Worm (Caenorhabditis elegans): ENCODE results near the gene C44B12.6.

C44B12.6 gene

DNA sequence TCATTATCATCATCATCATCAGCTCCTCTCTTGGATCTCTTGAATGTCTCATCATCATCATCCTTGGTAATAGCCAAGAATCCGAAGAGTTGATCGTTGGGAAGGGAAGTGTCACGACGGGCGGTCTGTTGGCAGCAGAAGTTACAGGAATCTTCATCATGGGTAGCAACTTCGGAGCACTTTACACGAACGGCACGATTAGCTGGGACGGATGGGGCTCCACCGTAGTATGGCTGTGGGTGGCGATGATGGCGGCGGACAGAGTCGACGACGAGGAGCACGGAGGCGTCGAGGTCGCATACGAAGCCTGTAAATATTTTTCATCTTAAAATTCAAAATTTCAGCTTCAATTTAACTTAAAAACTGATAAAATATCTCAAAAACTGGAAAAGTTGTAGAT, 13.2 kb downstream of the C44B12.6 start:
- no peak for TF ChIP-seq unc-62 (GFP tag; optimal IDR thresholded peaks at IDR 0.05)

DNA sequence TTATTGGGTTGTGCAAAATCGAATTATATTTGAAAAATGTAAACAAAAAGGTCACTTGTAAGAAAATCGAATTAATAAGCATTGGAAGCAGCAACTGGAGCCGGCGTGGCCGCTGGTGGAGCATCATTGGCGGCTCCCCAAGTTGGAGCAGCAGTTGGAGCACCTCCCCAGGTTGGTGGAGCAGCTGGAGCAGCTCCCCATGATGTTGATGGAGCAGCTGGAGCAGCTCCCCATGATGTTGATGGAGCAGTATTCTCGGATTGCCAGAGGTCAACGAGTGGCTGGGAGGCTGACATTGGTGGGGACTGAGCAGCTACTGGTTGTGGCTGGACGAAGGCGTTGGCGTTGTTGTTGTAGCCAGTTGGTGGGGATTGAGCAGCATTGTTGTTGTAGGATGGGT, 15.0 kb downstream of the C44B12.6 start:
- TF ChIP-seq unc-62 (GFP tag; optimal IDR thresholded peaks at IDR 0.05) = no peak

DNA sequence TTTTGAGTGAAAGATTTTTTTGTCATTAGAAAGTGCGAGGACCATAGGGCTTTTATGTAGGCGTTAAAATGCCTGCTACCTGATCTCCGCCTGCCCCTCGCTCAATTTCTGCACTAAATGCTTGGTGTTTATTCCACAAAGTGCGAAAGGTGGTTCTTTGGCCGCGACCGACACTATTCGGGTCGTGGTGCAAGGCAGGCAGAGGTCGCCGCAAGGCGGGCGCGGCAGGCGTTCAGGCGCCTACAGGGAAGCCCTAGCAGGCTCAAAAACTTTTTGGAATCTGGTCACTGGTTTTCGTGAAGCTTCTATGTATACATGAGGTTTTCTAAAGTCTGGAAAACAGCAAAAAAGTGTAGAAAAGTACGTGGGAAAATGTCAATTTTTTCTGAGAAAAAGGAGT, 15.7 kb downstream of the C44B12.6 start:
- no peak for TF ChIP-seq unc-62 (GFP tag; optimal IDR thresholded peaks at IDR 0.05)

DNA sequence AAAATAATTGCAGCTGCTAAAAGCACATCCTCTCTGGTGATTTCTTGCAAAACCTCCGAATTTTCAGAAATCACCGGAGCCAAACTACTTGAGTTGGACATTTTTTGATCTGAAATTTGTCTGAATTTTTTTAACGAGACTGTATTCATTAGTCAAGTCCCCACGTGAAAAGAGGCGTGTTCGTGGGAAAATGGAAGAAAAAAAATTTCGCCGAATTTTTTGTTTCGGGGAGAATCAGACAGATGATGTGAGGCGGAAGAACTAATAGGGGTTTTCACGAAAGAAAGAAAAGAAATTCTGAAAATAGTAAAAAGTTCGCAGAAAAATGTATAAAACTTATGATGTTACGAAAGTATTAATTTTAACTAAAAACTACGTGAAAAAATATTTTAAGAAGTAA, 18.0 kb downstream of the C44B12.6 start, which contains the start of gene srx-13:
srx-13 (minus strand) TSS at position 101 of the 400 bp plus-strand sequence.
- no peak for TF ChIP-seq unc-62 (GFP tag; optimal IDR thresholded peaks at IDR 0.05)

DNA sequence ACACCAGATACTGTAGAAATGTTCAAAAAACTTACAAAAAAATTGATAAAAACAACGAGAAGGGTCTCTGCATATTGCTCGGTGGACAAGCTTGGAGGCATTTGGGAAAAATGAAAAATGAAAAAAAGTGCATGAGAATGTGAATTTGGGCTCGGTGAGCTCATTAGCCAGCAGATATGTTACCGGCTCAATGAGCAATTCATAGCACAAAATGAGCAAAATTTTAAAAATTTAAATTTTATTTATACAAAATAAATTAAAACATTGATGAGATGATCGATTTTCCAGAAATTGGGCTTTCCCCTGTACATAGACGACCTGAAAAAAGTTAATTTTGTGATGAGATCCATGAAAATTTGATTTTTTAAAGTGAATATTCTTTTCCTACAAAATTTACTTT, 22.9 kb downstream of the C44B12.6 start, which contains the start of gene srx-14:
srx-14 (minus strand) TSS at position 101 of the 400 bp plus-strand sequence.
- TF ChIP-seq unc-62 (GFP tag; optimal IDR thresholded peaks at IDR 0.05) = no peak

DNA sequence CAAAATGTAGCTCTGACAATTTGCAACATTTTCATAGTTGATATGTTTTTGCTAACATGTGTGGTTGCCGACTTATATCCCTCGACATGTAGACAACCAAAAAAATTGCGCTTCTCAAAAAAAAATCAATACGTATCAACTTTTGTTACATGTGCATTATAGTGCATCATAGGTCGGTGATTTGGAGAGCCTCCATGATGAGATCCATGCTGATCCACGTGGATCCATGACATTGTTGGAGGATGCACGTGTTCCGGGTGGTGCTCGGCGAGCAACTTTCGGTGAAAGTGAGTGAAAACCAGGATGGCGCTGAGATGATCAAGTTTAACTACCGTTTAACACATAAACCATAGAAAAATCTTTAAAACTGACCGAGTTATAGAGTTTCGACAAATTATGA, 25.6 kb downstream of the C44B12.6 start:
- TF ChIP-seq unc-62 (GFP tag; optimal IDR thresholded peaks at IDR 0.05) = no peak

DNA sequence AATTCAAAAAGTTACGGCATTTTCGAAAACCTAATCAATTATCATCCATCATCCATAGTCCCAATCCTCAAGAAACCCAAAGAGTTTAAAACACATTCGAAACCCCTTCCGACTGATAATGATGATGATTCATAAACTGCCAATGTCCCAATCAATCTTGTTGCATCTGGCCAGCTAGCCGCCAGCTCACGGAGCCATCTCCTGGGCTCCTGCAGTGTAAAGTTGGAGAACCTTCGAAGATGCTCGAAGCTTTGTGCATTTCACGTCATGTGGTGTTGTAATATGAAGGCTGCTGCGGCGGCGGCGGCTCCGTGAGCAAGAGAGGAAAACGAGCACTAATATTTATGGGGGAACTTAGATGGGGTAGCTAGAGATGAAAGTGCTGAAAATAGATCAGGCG, 28.5 kb downstream of the C44B12.6 start:
- TF ChIP-seq unc-62 (GFP tag; optimal IDR thresholded peaks at IDR 0.05) = no peak

DNA sequence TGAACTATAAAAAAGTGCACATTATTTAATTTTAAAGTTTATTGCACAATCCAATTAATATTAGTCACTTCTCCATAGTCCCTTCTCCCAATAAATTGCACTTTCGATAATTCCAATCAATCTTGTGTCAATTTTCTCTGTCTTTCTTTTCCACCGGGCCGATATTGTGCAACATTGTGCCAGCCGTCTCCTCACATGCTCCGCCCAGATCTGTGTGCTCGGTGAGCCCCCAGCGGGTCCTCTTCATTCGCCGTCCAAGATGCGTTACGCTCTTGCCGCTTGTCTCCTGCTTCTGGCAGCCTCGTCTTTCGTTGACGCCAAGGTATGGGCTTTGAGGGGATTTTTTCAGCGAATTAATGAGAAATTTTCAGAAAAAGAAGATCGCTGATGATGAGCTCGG, 29.4 kb downstream of the C44B12.6 start, which contains the start of gene ost-1:
ost-1 (plus strand) TSS at position 207 of the 400 bp plus-strand sequence.
- no peak for TF ChIP-seq unc-62 (GFP tag; optimal IDR thresholded peaks at IDR 0.05)

DNA sequence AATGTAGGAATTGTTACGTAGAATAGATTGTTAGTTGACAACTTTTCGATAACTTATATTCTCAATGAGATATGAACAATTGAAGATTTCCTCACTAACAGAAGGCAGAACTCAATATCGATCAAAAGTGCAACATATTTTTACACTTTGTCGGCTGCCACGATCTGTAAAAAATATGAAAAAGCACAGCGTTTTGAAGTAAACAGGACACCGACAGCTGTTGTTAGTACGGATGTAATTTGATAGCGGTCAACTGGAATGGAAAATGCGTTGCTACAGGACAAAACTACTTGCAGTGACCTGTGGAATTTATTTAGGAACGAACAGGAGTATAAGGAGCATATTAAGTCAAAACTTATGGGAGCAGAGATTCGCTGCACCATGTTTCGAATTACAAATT, 30.6 kb downstream of the C44B12.6 start:
- no peak for TF ChIP-seq unc-62 (GFP tag; optimal IDR thresholded peaks at IDR 0.05)

DNA sequence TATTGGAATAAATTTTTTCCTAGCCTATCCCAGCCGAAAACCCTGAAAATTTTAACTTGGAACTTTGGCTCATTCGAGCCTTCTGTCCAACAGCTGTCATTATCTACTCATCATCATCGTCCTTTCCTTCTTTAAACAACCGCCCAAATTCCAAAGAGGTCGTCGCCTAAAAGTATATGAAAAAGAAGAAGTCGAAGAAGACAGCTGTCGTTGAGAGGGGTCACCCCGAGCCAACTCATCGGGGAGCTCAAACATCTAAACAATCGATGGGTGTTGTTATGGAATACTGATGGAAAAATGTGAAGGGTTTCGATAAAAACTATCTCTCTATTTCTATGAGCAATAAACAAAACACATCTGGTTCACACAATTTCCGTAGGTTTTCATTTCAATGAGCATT, 31.5 kb downstream of the C44B12.6 start:
- no peak for TF ChIP-seq unc-62 (GFP tag; optimal IDR thresholded peaks at IDR 0.05)

DNA sequence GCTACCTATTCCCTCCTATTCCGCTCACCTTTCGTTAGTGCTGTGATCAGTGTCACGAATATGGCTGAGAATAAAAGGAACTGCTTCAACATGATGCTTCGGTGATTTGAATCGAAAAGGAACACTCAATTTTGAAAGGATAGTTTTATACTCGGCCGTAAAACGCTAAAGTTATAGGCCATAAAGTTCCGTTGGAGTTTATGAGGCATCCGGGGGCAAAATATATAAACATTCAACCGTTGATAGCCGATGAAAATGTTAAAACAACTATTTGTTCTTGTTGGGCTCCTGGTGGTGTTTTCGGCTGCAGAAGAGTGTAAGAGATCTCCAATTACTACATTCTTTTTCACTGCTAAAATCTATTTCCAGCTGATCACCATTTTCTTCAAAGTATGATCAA, 32.0 kb downstream of the C44B12.6 start, which contains the start of the genes C44B12.9 and C44B12.3:
C44B12.9 (minus strand) TSS at position 101 of the 400 bp plus-strand sequence.
C44B12.3 (plus strand) TSS at position 249 of the 400 bp plus-strand sequence.
- no peak for TF ChIP-seq unc-62 (GFP tag; optimal IDR thresholded peaks at IDR 0.05)

DNA sequence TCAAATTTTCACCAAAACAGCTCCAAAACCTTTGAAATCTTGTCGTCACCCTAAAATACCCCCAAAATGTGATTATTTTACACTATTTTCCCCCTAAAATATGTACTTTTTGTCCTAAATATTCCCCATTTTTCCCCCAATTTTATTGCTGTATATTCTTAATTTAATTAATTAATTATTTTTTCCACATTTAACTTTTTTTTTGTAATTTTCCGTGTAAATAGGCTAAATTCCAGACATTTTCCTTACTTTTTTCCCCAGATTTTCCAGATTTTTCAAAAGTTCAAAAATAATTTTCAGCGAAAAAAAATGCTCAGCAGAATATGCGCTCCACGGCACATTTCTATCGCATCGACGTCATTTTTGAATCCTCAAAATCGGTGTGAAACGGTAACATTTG, 39.4 kb downstream of the C44B12.6 start, which contains the start of gene cox-18:
cox-18 (plus strand) TSS at position 301 of the 400 bp plus-strand sequence.
- no peak for TF ChIP-seq unc-62 (GFP tag; optimal IDR thresholded peaks at IDR 0.05)

DNA sequence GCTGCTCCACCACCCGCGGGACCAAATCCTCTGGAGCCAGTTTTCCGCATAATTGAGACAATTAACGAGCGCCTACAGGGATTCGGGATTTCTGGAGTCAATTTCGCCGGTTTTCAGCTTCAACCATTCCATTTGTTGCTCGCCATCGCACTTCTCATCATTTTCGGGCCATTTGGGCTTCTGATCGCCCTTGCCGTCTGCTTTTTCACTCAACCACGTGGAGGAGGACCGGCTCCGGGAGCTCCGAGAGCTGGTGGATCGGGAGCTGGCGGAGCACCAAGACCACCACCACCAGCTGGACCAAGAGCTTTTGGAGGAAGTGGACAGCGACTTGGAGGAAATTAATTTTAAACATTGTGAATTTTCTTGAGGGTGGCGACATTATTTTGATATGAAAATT, 40.4 kb downstream of the C44B12.6 start:
- TF ChIP-seq unc-62 (GFP tag; optimal IDR thresholded peaks at IDR 0.05) = no peak

DNA sequence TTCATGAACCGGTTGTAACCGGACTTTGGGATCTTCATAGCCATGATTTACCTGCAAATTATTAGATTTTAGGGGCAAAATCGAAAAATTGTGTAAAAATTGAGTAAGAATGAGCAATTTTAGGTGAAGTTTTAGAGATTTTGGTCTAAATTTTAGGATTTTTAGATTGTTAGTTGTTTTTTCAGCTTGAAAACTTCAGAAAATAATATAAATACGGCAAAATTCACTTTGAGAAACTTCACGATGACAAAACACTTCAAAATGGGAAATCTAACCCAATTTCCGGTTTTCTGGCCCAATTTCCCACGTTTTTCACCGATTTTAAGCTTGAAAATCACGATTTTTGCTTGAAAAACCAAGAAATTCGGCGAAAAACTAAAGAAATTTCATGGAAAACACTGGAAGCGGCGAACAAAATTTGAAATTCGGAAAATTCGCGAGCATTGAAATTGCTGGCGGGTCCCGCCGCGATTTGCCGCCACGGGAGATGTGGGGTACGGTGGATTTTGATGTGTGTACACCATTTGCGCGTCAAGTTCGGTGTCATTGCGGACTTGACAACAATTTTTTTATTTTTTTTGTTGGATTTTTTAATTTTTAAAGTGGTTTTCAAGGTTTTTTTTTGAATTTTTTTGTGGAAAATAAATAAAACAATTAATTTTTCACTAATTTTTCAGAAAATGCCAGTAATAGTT, 42.5 kb downstream of the C44B12.6 start, which contains the start of the genes cct-8 and Y55F3AR.2:
cct-8 (minus strand) TSS at position 51 of the 695 bp plus-strand sequence.
Y55F3AR.2 (plus strand) TSS at position 672 of the 695 bp plus-strand sequence.
- no peak for TF ChIP-seq unc-62 (GFP tag; optimal IDR thresholded peaks at IDR 0.05)

DNA sequence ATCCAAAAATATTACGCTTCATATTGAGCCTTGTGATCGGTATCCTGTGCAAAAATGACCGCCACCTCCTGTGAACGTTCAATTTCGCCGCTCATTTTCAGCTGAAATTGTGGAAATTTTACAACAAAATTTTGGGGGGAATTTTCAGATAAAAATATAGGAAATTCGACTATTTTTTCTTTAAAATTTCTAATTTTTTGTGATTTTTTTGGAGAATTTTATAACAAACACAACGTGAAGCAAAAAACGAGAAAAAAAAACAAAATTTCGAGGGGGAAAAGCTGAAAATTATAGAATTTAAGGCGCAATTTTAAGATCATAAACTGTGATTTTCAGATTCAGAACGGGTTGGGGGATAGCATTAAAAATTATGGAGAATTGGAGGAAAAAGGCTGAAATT, 49.6 kb downstream of the C44B12.6 start, which contains the start of gene csn-4:
csn-4 (minus strand) TSS at position 101 of the 400 bp plus-strand sequence.
- no peak for TF ChIP-seq unc-62 (GFP tag; optimal IDR thresholded peaks at IDR 0.05)

Data from whole organism, dauer.